Worm (Caenorhabditis elegans) whole organism, L2 larva: ENCODE measurements around the gene fig-1.
A peak's percentile ranks its signal among the peaks of the same experiment; 100 is the strongest.

Experiments used
- C34F6.9 ChIP-seq: fragments of 150-350 bp; optimal IDR thresholded peaks from 2 replicates; lab custom pipeline; 2014; ENCODE audit warnings: missing biosample characterization, missing genetic modification characterization
- F13H6.1 ChIP-seq: sonication (generic microtip); optimal IDR thresholded peaks from 2 replicates; lab custom pipeline; 2016; ENCODE audit warnings: missing genetic modification characterization, missing compliant biosample characterization
- Y55F3AM.14 ChIP-seq: fragments of 200-800 bp; sonication (Bioruptor generic); optimal IDR thresholded peaks from 2 replicates; lab custom pipeline; 2018; ENCODE audit warnings: mild to moderate bottlenecking, missing genetic modification characterization, missing compliant biosample characterization
- ZK546.5 ChIP-seq: sonication (generic microtip); optimal IDR thresholded peaks from 2 replicates; lab custom pipeline; 2017; ENCODE audit warnings: missing biosample characterization, missing genetic modification characterization
- ama-1 ChIP-seq: fragments of 150-350 bp; optimal IDR thresholded peaks from 2 replicates; lab custom pipeline; 2018; ENCODE audit warnings: inconsistent platforms
- blmp-1 ChIP-seq: sonication (generic microtip); optimal IDR thresholded peaks from 2 replicates; lab custom pipeline; 2017; ENCODE audit warnings: missing genetic modification characterization, mild to moderate bottlenecking, missing compliant biosample characterization, antibody characterized with exemption, moderate library complexity; ENCODE audit not compliant: insufficient read depth
- crh-2 ChIP-seq: sonication (generic microtip); optimal IDR thresholded peaks from 2 replicates; lab custom pipeline; 2017; ENCODE audit warnings: missing biosample characterization, missing genetic modification characterization
- egl-27 ChIP-seq: sonication (generic microtip); optimal IDR thresholded peaks from 3 replicates; lab custom pipeline; 2017; ENCODE audit warnings: missing biosample characterization, missing genetic modification reagents, missing genetic modification characterization
- elt-3 ChIP-seq: sonication (generic microtip); optimal IDR thresholded peaks from 2 replicates; lab custom pipeline; 2017; ENCODE audit warnings: missing biosample characterization, missing genetic modification characterization
- fos-1 ChIP-seq: fragments of 150-350 bp; optimal IDR thresholded peaks from 2 replicates; lab custom pipeline; 2014; ENCODE audit warnings: missing biosample characterization, missing genetic modification characterization
- gmeb-1 ChIP-seq: fragments of 150-350 bp; optimal IDR thresholded peaks from 2 replicates; lab custom pipeline; 2014; ENCODE audit warnings: missing biosample characterization, missing genetic modification characterization
- lin-13 ChIP-seq: fragments of 150-350 bp; optimal IDR thresholded peaks from 2 replicates; lab custom pipeline; 2014; ENCODE audit warnings: missing biosample characterization, missing genetic modification reagents, missing genetic modification characterization
- lin-39 ChIP-seq: fragments of 150-350 bp; optimal IDR thresholded peaks from 2 replicates; lab custom pipeline; 2014; ENCODE audit warnings: missing biosample characterization, missing genetic modification reagents, missing genetic modification characterization
- lsy-2 ChIP-seq, 2 experiments: fragments of 150-350 bp in 1 of 2; sonication (generic microtip) in 1 of 2; optimal IDR thresholded peaks; 2 replicates each; lab custom pipeline; 2014 to 2017; ENCODE audit warnings: missing biosample characterization in 2 of 2, missing genetic modification characterization in 2 of 2
- mab-5 ChIP-seq: fragments of 150-350 bp; optimal IDR thresholded peaks from 2 replicates; lab custom pipeline; 2014; ENCODE audit warnings: missing biosample characterization, missing genetic modification characterization
- mbf-1 ChIP-seq: sonication (generic microtip); optimal IDR thresholded peaks from 2 replicates; lab custom pipeline; 2017; ENCODE audit warnings: missing biosample characterization, missing genetic modification characterization
- mdl-1 ChIP-seq, 2 experiments: fragments of 150-350 bp in 1 of 2; sonication (generic microtip) in 1 of 2; optimal IDR thresholded peaks; 2 replicates each; lab custom pipeline; 2017; ENCODE audit warnings: missing biosample characterization in 2 of 2, missing genetic modification characterization in 2 of 2
- nhr-10 ChIP-seq: sonication (generic microtip); optimal IDR thresholded peaks from 2 replicates; lab custom pipeline; 2017; ENCODE audit warnings: missing biosample characterization, missing genetic modification characterization
- nhr-11 ChIP-seq: fragments of 150-350 bp; optimal IDR thresholded peaks from 2 replicates; lab custom pipeline; 2014; ENCODE audit warnings: missing biosample characterization, missing genetic modification characterization
- nhr-129 ChIP-seq: fragments of 150-350 bp; optimal IDR thresholded peaks from 2 replicates; lab custom pipeline; 2014; ENCODE audit warnings: missing biosample characterization, missing genetic modification characterization
- nhr-21 ChIP-seq: fragments of 150-350 bp; optimal IDR thresholded peaks from 2 replicates; lab custom pipeline; 2014; ENCODE audit warnings: missing biosample characterization, missing genetic modification characterization
- nhr-23 ChIP-seq: fragments of 150-350 bp; optimal IDR thresholded peaks from 2 replicates; lab custom pipeline; 2014; ENCODE audit warnings: missing biosample characterization, missing genetic modification reagents, missing genetic modification characterization
- nhr-237 ChIP-seq: fragments of 150-350 bp; optimal IDR thresholded peaks from 2 replicates; lab custom pipeline; 2014; ENCODE audit warnings: missing biosample characterization, missing genetic modification characterization
- nhr-25 ChIP-seq: fragments of 150-350 bp; sonication (generic microtip); optimal IDR thresholded peaks from 3 replicates; lab custom pipeline; 2014; ENCODE audit warnings: missing biosample characterization, missing genetic modification characterization
- nhr-6 ChIP-seq: fragments of 150-350 bp; optimal IDR thresholded peaks from 2 replicates; lab custom pipeline; 2014; ENCODE audit warnings: missing biosample characterization, missing genetic modification characterization
- sem-4 ChIP-seq: fragments of 150-350 bp; optimal IDR thresholded peaks from 2 replicates; lab custom pipeline; 2014; ENCODE audit warnings: missing biosample characterization, missing genetic modification reagents, missing genetic modification characterization
- skn-1 ChIP-seq: sonication (generic microtip); optimal IDR thresholded peaks from 2 replicates; lab custom pipeline; 2017; ENCODE audit warnings: missing biosample characterization, missing genetic modification characterization
- sma-3 ChIP-seq: sonication (generic microtip); optimal IDR thresholded peaks from 2 replicates; lab custom pipeline; 2016; ENCODE audit warnings: missing genetic modification reagents, missing genetic modification characterization, missing compliant biosample characterization
- sma-9 ChIP-seq, 2 experiments: fragments of 150-350 bp in 1 of 2; sonication (generic microtip) in 1 of 2; optimal IDR thresholded peaks; 2 replicates each; lab custom pipeline; 2014 to 2016; ENCODE audit warnings: missing genetic modification characterization in 2 of 2, mild to moderate bottlenecking in 1 of 2, missing biosample characterization in 1 of 2, missing compliant biosample characterization in 1 of 2, missing genetic modification reagents in 1 of 2, moderate library complexity in 1 of 2
- snpc-4 ChIP-seq: fragments of 150-350 bp; optimal IDR thresholded peaks from 2 replicates; lab custom pipeline; 2014; ENCODE audit warnings: missing biosample characterization, missing genetic modification characterization
- unc-55 ChIP-seq: fragments of 150-350 bp; sonication (generic microtip); optimal IDR thresholded peaks from 3 replicates; lab custom pipeline; 2014; ENCODE audit warnings: missing biosample characterization, missing genetic modification reagents, missing genetic modification characterization
- unc-62 ChIP-seq: fragments of 150-350 bp; optimal IDR thresholded peaks from 2 replicates; lab custom pipeline; 2014; ENCODE audit warnings: missing biosample characterization, missing genetic modification reagents, missing genetic modification characterization
- zag-1 ChIP-seq: fragments of 150-350 bp; optimal IDR thresholded peaks from 2 replicates; lab custom pipeline; 2014; ENCODE audit warnings: missing biosample characterization, missing genetic modification characterization
- ztf-4 ChIP-seq: fragments of 150-350 bp; optimal IDR thresholded peaks from 2 replicates; lab custom pipeline; 2014; ENCODE audit warnings: missing biosample characterization, missing genetic modification characterization

The fig-1 gene

DNA sequence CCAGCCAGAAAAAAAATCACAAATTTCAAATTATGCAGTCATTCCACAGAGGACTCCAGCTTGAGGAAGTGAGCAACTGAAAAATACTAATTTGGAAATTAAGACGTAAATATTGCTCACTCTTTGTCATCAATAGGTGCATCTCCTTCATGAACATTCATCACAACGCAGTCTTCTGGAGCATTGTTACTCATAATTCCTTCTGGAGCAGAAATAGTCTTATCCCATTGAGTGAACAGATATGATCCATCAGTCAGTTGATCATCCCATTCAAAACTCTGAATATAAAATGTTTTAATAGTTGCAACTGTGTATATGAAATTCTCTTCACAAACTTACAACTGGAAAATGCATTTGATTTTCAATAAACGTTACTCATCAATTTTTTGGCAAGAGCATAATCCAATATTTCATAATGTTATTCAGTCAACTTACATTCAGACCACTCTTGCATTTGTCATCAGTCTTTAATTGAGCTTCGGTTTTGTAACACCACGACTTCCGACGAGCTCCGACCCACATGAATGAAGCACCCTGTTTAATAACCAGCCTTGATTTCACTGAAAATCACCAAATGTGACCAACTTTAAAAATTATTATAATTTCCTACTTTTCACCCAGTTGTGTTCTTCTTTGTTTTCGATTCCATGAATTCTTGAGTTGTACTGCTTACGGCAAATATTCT, 27.4 kb downstream of the fig-1 start:
- TF ChIP-seq nhr-6 (peak; percentile 32), lsy-2 (tag; optimal IDR thresholded peaks at IDR 0.05; lab: Kevin White, UChicago) (peak in 1 of 2 experiments; percentile 40), nhr-129 (tag; lab: Kevin White, UChicago) (no peak), nhr-25 (peak; percentile 29), sma-9 (GFP tag; optimal IDR thresholded peaks at IDR 0.05; lab: Kevin White, UChicago) (peak; percentile 20), sma-9 (tag; optimal IDR thresholded peaks at IDR 0.05; lab: Kevin White, UChicago) (no peak), sma-3 (GFP tag; lab: Kevin White, UChicago) (no peak), ama-1 (lab: Kevin White, UChicago) (peak; percentile 74), lin-13 (GFP tag; lab: Kevin White, UChicago) (peak; percentile 25), nhr-23 (tag; lab: Kevin White, UChicago) (no peak), ztf-4 (tag; lab: Kevin White, UChicago) (peak; percentile 60), blmp-1 (tag; lab: Kevin White, UChicago) (peak; percentile 9), Y55F3AM.14 (GFP tag; lab: Kevin White, UChicago) (peak; percentile 21)

DNA sequence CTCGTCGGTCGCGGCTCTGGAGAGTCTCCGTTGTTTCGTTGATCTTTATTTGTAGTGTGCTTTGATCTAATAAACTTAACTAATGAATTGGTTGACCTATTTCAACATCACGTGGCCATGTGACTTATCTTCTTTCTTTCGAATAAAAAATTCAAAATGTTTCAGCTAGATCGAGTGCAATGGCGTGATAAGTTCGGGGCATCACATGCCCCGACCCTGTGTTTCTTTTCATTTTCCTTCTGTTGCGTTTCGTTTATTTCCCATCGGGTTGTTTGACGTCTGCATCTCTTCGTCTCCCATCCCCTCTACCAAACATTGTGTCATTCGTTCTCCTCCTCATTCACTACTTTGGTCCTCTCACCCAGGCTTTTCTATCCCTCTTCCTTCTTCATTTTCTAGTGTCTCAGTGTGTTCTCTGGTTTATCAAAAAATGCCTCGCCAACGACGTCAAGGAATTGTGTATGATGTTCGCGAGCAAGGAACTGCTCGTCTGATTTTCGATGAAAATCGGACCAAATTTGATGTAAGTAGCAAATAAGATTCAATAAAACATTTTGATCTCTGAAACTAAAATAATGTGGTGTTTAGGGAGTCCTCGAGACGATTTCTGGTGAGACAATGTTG, 29.2 kb downstream of the fig-1 start, which contains the start of gene F17C11.4:
Gene F17C11.4, plus strand, starts transcription at position 206 of the 624 bp plus-strand sequence.
- TF ChIP-seq nhr-21 (tag; lab: Kevin White, UChicago): peak; percentile 81
- no peak for TF ChIP-seq nhr-11
- peak; percentile 86 for TF ChIP-seq Y55F3AM.14 (GFP tag; lab: Kevin White, UChicago)
- TF ChIP-seq lin-39: no peak
- TF ChIP-seq snpc-4 (tag; lab: Kevin White, UChicago): peak; percentile 48
- TF ChIP-seq crh-2 (tag; lab: Kevin White, UChicago): peak; percentile 57
- TF ChIP-seq ztf-4 (tag; lab: Kevin White, UChicago): peak; percentile 88
- peak; percentile 88 for TF ChIP-seq ama-1 (lab: Kevin White, UChicago)
- TF ChIP-seq C34F6.9: peak; percentile 85
- peak; percentile 96 for TF ChIP-seq sma-9 (GFP tag; optimal IDR thresholded peaks at IDR 0.05; lab: Kevin White, UChicago)
- TF ChIP-seq sma-9 (tag; optimal IDR thresholded peaks at IDR 0.05; lab: Kevin White, UChicago): no peak
- no peak for TF ChIP-seq elt-3 (tag; lab: Kevin White, UChicago)
- no peak for TF ChIP-seq nhr-237
- TF ChIP-seq nhr-25: peak; percentile 90
- TF ChIP-seq ZK546.5 (tag; lab: Kevin White, UChicago): no peak
- TF ChIP-seq nhr-6: peak; percentile 72
- peak; percentile 70 for TF ChIP-seq sem-4
- TF ChIP-seq sma-3 (GFP tag; lab: Kevin White, UChicago): peak; percentile 75
- peak; percentile 49 for TF ChIP-seq egl-27 (tag; lab: Kevin White, UChicago)
- TF ChIP-seq mab-5: peak; percentile 39
- TF ChIP-seq lin-13 (GFP tag; lab: Kevin White, UChicago): peak; percentile 59
- TF ChIP-seq zag-1: peak; percentile 54
- no peak for TF ChIP-seq nhr-23 (tag; lab: Kevin White, UChicago)
- peak; percentile 4 for TF ChIP-seq unc-55 (GFP tag; lab: Kevin White, UChicago)
- peak; percentile 91 for TF ChIP-seq F13H6.1 (tag; lab: Kevin White, UChicago)
- TF ChIP-seq mbf-1 (tag; lab: Kevin White, UChicago): no peak
- TF ChIP-seq lsy-2 (tag; optimal IDR thresholded peaks at IDR 0.05; lab: Kevin White, UChicago): peak in 1 of 2 experiments; percentile 84
- peak; percentile 58 for TF ChIP-seq gmeb-1 (tag; lab: Kevin White, UChicago)
- TF ChIP-seq nhr-10 (tag; lab: Kevin White, UChicago): no peak
- peak; percentile 76 for TF ChIP-seq blmp-1 (tag; lab: Kevin White, UChicago)
- TF ChIP-seq nhr-129 (tag; lab: Kevin White, UChicago): peak; percentile 96
- peak; percentile 66 for TF ChIP-seq fos-1
- peak; percentile 28 to 85 for TF ChIP-seq mdl-1 (tag; optimal IDR thresholded peaks at IDR 0.05; lab: Kevin White, UChicago)
- TF ChIP-seq, all 48 proteins: peak for 24

DNA sequence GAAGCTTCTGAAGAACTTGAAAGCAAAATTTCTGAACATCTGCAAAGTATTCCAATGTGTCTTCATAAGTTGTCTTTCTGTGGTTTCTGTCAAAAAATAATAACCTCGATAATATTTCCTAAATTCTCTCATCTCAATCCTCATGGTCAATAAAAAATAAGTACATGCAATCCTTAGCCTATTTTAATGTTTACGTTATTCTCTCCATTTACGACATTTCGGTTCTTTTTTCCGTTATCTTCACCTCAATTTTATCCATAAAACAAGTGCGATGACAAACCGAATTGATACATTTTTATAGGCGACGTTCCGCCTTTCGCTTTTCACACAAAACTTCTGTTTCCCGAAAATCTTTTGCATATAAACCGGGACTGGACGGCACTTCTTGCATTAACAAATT, 31.5 kb downstream of the fig-1 start, which contains the start of gene col-153:
Gene col-153, plus strand, starts transcription at position 301 of the 400 bp plus-strand sequence.
- TF ChIP-seq lin-39 (no peak), mbf-1 (tag; lab: Kevin White, UChicago) (no peak), sma-3 (GFP tag; lab: Kevin White, UChicago) (no peak), F13H6.1 (tag; lab: Kevin White, UChicago) (no peak), skn-1 (tag; lab: Kevin White, UChicago) (no peak), C34F6.9 (no peak), unc-62 (no peak)
- TF ChIP-seq, all 48 proteins: peak for 0
